Fruit fly (Drosophila melanogaster): ENCODE measurements around the gene rod.

rod gene

dm6 chr3R:31548766-31549510 is 31.8 kb upstream of the rod start (continued):
- TF ChIP-seq nau (GFP tag; optimal IDR thresholded peaks at IDR 0.05) = no peak
- TF ChIP-seq CG10462 (GFP tag; optimal IDR thresholded peaks at IDR 0.05) = no peak
- TF ChIP-seq CG12071 (GFP tag; optimal IDR thresholded peaks at IDR 0.05) = peak; percentile 13
- TF ChIP-seq gcm (GFP tag; optimal IDR thresholded peaks at IDR 0.05) = peak; percentile 0
- no peak for TF ChIP-seq nerfin-2 (GFP tag; IDR thresholded peaks at IDR 0.05; ENCODE audit: partially characterized antibody)
- peak; percentile 47 for TF ChIP-seq CG6813 (GFP tag; optimal IDR thresholded peaks at IDR 0.05)
- peak; percentile 12 for TF ChIP-seq CG10979 (tag; optimal IDR thresholded peaks at IDR 0.05)
- TF ChIP-seq CG3838 (GFP tag; optimal IDR thresholded peaks at IDR 0.05) = no peak
- TF ChIP-seq Dbx (GFP tag; IDR thresholded peaks at IDR 0.05) = no peak
- TF ChIP-seq org-1 (GFP tag; optimal IDR thresholded peaks at IDR 0.05) = peak; percentile 9
- TF ChIP-seq D (optimal IDR thresholded peaks at IDR 0.05) = no peak
- peak; percentile 21 for TF ChIP-seq D (GFP tag; optimal IDR thresholded peaks at IDR 0.05)
- TF ChIP-seq CG9609 (GFP tag; optimal IDR thresholded peaks at IDR 0.05) = no peak
- no peak for TF ChIP-seq insv (GFP tag; optimal IDR thresholded peaks at IDR 0.05)
- no peak for TF ChIP-seq CG10431 (GFP tag; optimal IDR thresholded peaks at IDR 0.05)
- TF ChIP-seq salm (tag; optimal IDR thresholded peaks at IDR 0.05) = no peak
- TF ChIP-seq CG11560 (tag; IDR thresholded peaks at IDR 0.05) = no peak
- no peak for TF ChIP-seq run (tag; optimal IDR thresholded peaks at IDR 0.05)
- TF ChIP-seq Sry-δ (GFP tag; optimal IDR thresholded peaks at IDR 0.05) = no peak
- no peak for TF ChIP-seq usp (GFP tag; optimal IDR thresholded peaks at IDR 0.05)
- peak; percentile 29 for TF ChIP-seq CG2678 (tag; optimal IDR thresholded peaks at IDR 0.05)
- no peak for TF ChIP-seq pita (GFP tag; optimal IDR thresholded peaks at IDR 0.05)
- TF ChIP-seq CG10147 (GFP tag; optimal IDR thresholded peaks at IDR 0.05) = no peak
- no peak for TF ChIP-seq CG1792 (GFP tag; optimal IDR thresholded peaks at IDR 0.05)
- TF ChIP-seq sr (GFP tag; IDR thresholded peaks at IDR 0.05) = no peak
- peak in 1 of 2 experiments; percentile 26 for TF ChIP-seq bsh (GFP tag; optimal IDR thresholded peaks at IDR 0.05)
- TF ChIP-seq CG12391 (tag; optimal IDR thresholded peaks at IDR 0.05) = no peak
- no peak for TF ChIP-seq CG10959 (GFP tag; IDR thresholded peaks at IDR 0.05)
- no peak for TF ChIP-seq CG2199 (GFP tag; IDR thresholded peaks at IDR 0.05)
- TF ChIP-seq ssp (GFP tag; IDR thresholded peaks at IDR 0.05) = no peak
- no peak for TF ChIP-seq CG12769 (tag; optimal IDR thresholded peaks at IDR 0.05)
- no peak for TF ChIP-seq sima (GFP tag; optimal IDR thresholded peaks at IDR 0.05)
- no peak for TF ChIP-seq stc (GFP tag; IDR thresholded peaks at IDR 0.05)
- no peak for TF ChIP-seq vfl (GFP tag; optimal IDR thresholded peaks at IDR 0.05)
- no peak for TF ChIP-seq Atf6 (GFP tag; IDR thresholded peaks at IDR 0.05)
- no peak for TF ChIP-seq hb (GFP tag; IDR thresholded peaks at IDR 0.05; ENCODE audit: partially characterized antibody)
- TF ChIP-seq CG7556 (GFP tag; optimal IDR thresholded peaks at IDR 0.05) = no peak
- TF ChIP-seq Hr39 (optimal IDR thresholded peaks at IDR 0.05) = no peak
- TF ChIP-seq CG6689 (GFP tag; IDR thresholded peaks at IDR 0.05) = peak; percentile 15; the same call in 1 of the 2 replicates
- no peak for TF ChIP-seq HLH4C (GFP tag; IDR thresholded peaks at IDR 0.05; ENCODE audit: partially characterized antibody)
- no peak for TF ChIP-seq CG32767 (GFP tag; IDR thresholded peaks at IDR 0.05)
- TF ChIP-seq peb (GFP tag; IDR thresholded peaks at IDR 0.05) = no peak
- no peak for TF ChIP-seq HmgD (GFP tag; optimal IDR thresholded peaks at IDR 0.05)
- peak in 1 of 3 experiments; percentile 24 for TF ChIP-seq lola (GFP tag; optimal IDR thresholded peaks at IDR 0.05)
- no peak for TF ChIP-seq Dp (GFP tag; optimal IDR thresholded peaks at IDR 0.05)
- no peak for TF ChIP-seq Aef1 (GFP tag; IDR thresholded peaks at IDR 0.05)
- no peak for TF ChIP-seq gfzf (GFP tag; optimal IDR thresholded peaks at IDR 0.05)
- no peak for TF ChIP-seq Dad (GFP tag; optimal IDR thresholded peaks at IDR 0.05)
- no peak for TF ChIP-seq CG4404 (GFP tag; IDR thresholded peaks at IDR 0.05)
- no peak for TF ChIP-seq BtbVII (GFP tag; optimal IDR thresholded peaks at IDR 0.05)
- no peak for TF ChIP-seq CG12942 (GFP tag; optimal IDR thresholded peaks at IDR 0.05)

All from whole organism, embryonic.